Worm (Caenorhabditis elegans): ENCODE results near the gene col-10.

Gene col-10

DNA sequence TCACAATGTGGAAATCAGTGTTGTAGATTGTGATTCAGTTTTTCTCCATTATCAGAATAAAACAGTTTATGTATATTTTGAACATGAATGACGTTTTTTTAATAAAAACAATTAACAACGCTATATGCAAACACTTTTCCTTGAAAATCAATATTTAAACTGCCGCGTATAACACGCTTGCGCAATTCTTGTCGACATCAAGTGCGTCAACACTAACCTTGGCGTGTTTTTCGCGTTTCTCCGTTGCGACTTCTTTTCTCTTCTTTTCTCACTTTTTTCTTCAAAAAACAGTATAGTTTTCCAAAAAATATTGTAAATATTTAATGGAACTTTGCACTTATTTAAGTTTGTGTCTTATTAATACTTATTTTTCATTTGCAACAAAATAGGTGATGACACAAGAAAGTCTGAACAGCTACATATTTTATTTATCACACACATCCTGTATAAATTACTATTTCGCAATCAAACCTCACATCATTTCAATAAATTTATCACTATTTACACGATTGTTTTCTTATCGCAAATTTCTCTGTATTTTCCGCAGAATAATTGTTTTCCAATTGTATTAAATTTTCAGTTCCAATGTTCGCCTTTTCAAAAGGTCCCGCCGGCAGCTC is 10.2 kb upstream of the col-10 start, which contains the start of gene spas-1:
Gene spas-1 (plus strand): TSS at position 572 of the 620 bp plus-strand sequence.
- no peak for TF ChIP-seq unc-55 (GFP tag; optimal IDR thresholded peaks at IDR 0.05)
- TF ChIP-seq ceh-45 (GFP tag; IDR thresholded peaks at IDR 0.05): no peak
- TF ChIP-seq sox-2 (GFP tag; IDR thresholded peaks at IDR 0.05): no peak; the same call in 1 of the 2 replicates
- no peak for TF ChIP-seq ceh-24 (tag; optimal IDR thresholded peaks at IDR 0.05)
- no peak for TF ChIP-seq nhr-11 (tag; optimal IDR thresholded peaks at IDR 0.05)
- TF ChIP-seq mec-3 (tag; optimal IDR thresholded peaks at IDR 0.05; ENCODE audit: borderline replicate concordance): no peak
- TF ChIP-seq ceh-14 (tag; optimal IDR thresholded peaks at IDR 0.05): peak; percentile 55
- peak; percentile 42 for TF ChIP-seq fkh-6 (tag; optimal IDR thresholded peaks at IDR 0.05)
- peak; percentile 3 for TF ChIP-seq C08G9.2 (tag; optimal IDR thresholded peaks at IDR 0.05)
- TF ChIP-seq che-1 (tag; optimal IDR thresholded peaks at IDR 0.05): peak; percentile 29
- no peak for TF ChIP-seq odd-2 (tag; optimal IDR thresholded peaks at IDR 0.05)
- no peak for TF ChIP-seq ets-4 (tag; optimal IDR thresholded peaks at IDR 0.05)
- TF ChIP-seq lin-11 (tag; optimal IDR thresholded peaks at IDR 0.05): no peak
- no peak for TF ChIP-seq unc-42 (tag; optimal IDR thresholded peaks at IDR 0.05)
- peak; percentile 39 for TF ChIP-seq ceh-30 (tag; optimal IDR thresholded peaks at IDR 0.05)
- no peak for TF ChIP-seq pha-4 (tag; optimal IDR thresholded peaks at IDR 0.05)
- peak; percentile 82 for TF ChIP-seq ceh-34 (tag; optimal IDR thresholded peaks at IDR 0.05)
- TF ChIP-seq ceh-18 (tag; optimal IDR thresholded peaks at IDR 0.05): peak; percentile 55
- TF ChIP-seq fkh-10 (GFP tag; optimal IDR thresholded peaks at IDR 0.05): no peak
- TF ChIP-seq ttx-3 (tag; optimal IDR thresholded peaks at IDR 0.05): no peak
- peak; percentile 10 for TF ChIP-seq npax-4 (tag; optimal IDR thresholded peaks at IDR 0.05)
- TF ChIP-seq ceh-22 (tag; optimal IDR thresholded peaks at IDR 0.05): no peak
- peak; percentile 96 for TF ChIP-seq ceh-48 (tag; optimal IDR thresholded peaks at IDR 0.05)
- no peak for TF ChIP-seq ref-2 (tag; optimal IDR thresholded peaks at IDR 0.05)
- TF ChIP-seq nhr-232 (tag; optimal IDR thresholded peaks at IDR 0.05): peak; percentile 26
- TF ChIP-seq ceh-2 (tag; optimal IDR thresholded peaks at IDR 0.05): peak; percentile 34
- no peak for TF ChIP-seq T23F11.4 (GFP tag; optimal IDR thresholded peaks at IDR 0.05)
- TF ChIP-seq rnt-1 (tag; optimal IDR thresholded peaks at IDR 0.05): peak; percentile 41
- no peak for TF ChIP-seq ceh-9 (tag; optimal IDR thresholded peaks at IDR 0.05)
- no peak for TF ChIP-seq pqm-1 (tag; optimal IDR thresholded peaks at IDR 0.05)
- TF ChIP-seq gmeb-2 (tag; optimal IDR thresholded peaks at IDR 0.05): peak; percentile 35
- no peak for TF ChIP-seq K02D7.2 (tag; optimal IDR thresholded peaks at IDR 0.05)
- TF ChIP-seq pat-9 (tag; optimal IDR thresholded peaks at IDR 0.05): peak; percentile 60
- TF ChIP-seq ceh-6 (GFP tag; optimal IDR thresholded peaks at IDR 0.05): peak; percentile 7
- TF ChIP-seq madf-2 (tag; optimal IDR thresholded peaks at IDR 0.05): peak; percentile 8
- no peak for TF ChIP-seq ceh-31 (tag; optimal IDR thresholded peaks at IDR 0.05)
- no peak for TF ChIP-seq unc-3 (GFP tag; conservative IDR thresholded peaks at IDR 0.05)
- peak; percentile 52 for TF ChIP-seq unc-3 (tag; optimal IDR thresholded peaks at IDR 0.05)
- peak; percentile 75 for TF ChIP-seq tbx-2 (tag; optimal IDR thresholded peaks at IDR 0.05)
- no peak for TF ChIP-seq pha-2 (tag; optimal IDR thresholded peaks at IDR 0.05)
- no peak for TF ChIP-seq Y22D7AL.16 (tag; optimal IDR thresholded peaks at IDR 0.05)
- TF ChIP-seq ceh-19 (GFP tag; optimal IDR thresholded peaks at IDR 0.05): peak; percentile 53
- no peak for TF ChIP-seq ama-1 (optimal IDR thresholded peaks at IDR 0.05)
- TF ChIP-seq tbx-7 (tag; optimal IDR thresholded peaks at IDR 0.05): no peak
- TF ChIP-seq hlh-15 (tag; optimal IDR thresholded peaks at IDR 0.05): no peak
- TF ChIP-seq elt-2 (tag; optimal IDR thresholded peaks at IDR 0.05): peak; percentile 79
- peak; percentile 7 for TF ChIP-seq zip-5 (tag; optimal IDR thresholded peaks at IDR 0.05)
- TF ChIP-seq fax-1 (tag; optimal IDR thresholded peaks at IDR 0.05): no peak
- no peak for TF ChIP-seq elt-4 (tag; optimal IDR thresholded peaks at IDR 0.05)
- no peak for TF ChIP-seq lim-6 (tag; optimal IDR thresholded peaks at IDR 0.05)
- TF ChIP-seq K09A11.1 (tag; optimal IDR thresholded peaks at IDR 0.05; ENCODE audit: insufficient read depth): peak; percentile 34
- TF ChIP-seq ztf-16 (tag; optimal IDR thresholded peaks at IDR 0.05): no peak
- peak; percentile 13 for TF ChIP-seq eyg-1 (tag; optimal IDR thresholded peaks at IDR 0.05)
- no peak for TF ChIP-seq dmd-4 (tag; optimal IDR thresholded peaks at IDR 0.05; ENCODE audit: borderline replicate concordance)

All from whole organism, late embryonic.